Worm (Caenorhabditis elegans): ENCODE data around the gene ttr-43.

ttr-43 gene

ce11 chrV:12584771-12585170 lies 5.7 kb downstream of the ttr-43 start:
- no peak for TF ChIP-seq B0310.2 (tag; optimal IDR thresholded peaks at IDR 0.05)
- TF ChIP-seq hmbx-1 (tag; optimal IDR thresholded peaks at IDR 0.05) = no peak
- no peak for TF ChIP-seq hnd-1 (tag; optimal IDR thresholded peaks at IDR 0.05)
- no peak for TF ChIP-seq ceh-36 (tag; optimal IDR thresholded peaks at IDR 0.05)
- no peak for TF ChIP-seq pes-1 (GFP tag; IDR thresholded peaks at IDR 0.05)

- no peak for TF ChIP-seq tbx-11 (GFP tag; IDR thresholded peaks at IDR 0.05)
- TF ChIP-seq scrt-1 (GFP tag; IDR thresholded peaks at IDR 0.05) = no peak
- TF ChIP-seq hmbx-1 (tag; optimal IDR thresholded peaks at IDR 0.05) = no peak
- TF ChIP-seq ceh-13 (GFP tag; optimal IDR thresholded peaks at IDR 0.05) = no peak
- no peak for TF ChIP-seq ets-7 (tag; optimal IDR thresholded peaks at IDR 0.05)
- TF ChIP-seq aly-1 (tag; optimal IDR thresholded peaks at IDR 0.05) = no peak
- no peak for TF ChIP-seq ama-1 (optimal IDR thresholded peaks at IDR 0.05)
- no peak for TF ChIP-seq pes-1 (GFP tag; IDR thresholded peaks at IDR 0.05)
- TF ChIP-seq hnd-1 (tag; optimal IDR thresholded peaks at IDR 0.05) = no peak
- TF ChIP-seq B0310.2 (tag; optimal IDR thresholded peaks at IDR 0.05) = no peak
- no peak for TF ChIP-seq tra-4 (tag; optimal IDR thresholded peaks at IDR 0.05)
- TF ChIP-seq F13C5.2 (tag; optimal IDR thresholded peaks at IDR 0.05) = no peak
- no peak for TF ChIP-seq hmg-4 (GFP tag; optimal IDR thresholded peaks at IDR 0.05)
- no peak for TF ChIP-seq sea-1 (GFP tag; conservative IDR thresholded peaks at IDR 0.05)
- no peak for TF ChIP-seq flt-1 (GFP tag; IDR thresholded peaks at IDR 0.05)
- TF ChIP-seq tbx-37 (GFP tag; conservative IDR thresholded peaks at IDR 0.05) = no peak
- no peak for TF ChIP-seq ceh-36 (tag; optimal IDR thresholded peaks at IDR 0.05)
These were observed 7.1 kb downstream of the ttr-43 start for ce11 chrV:12583421-12583820.

- TF ChIP-seq flt-1 (GFP tag; IDR thresholded peaks at IDR 0.05) = no peak
- no peak for TF ChIP-seq F13C5.2 (tag; optimal IDR thresholded peaks at IDR 0.05)
- no peak for TF ChIP-seq tbx-11 (GFP tag; IDR thresholded peaks at IDR 0.05)
- TF ChIP-seq hnd-1 (tag; optimal IDR thresholded peaks at IDR 0.05) = no peak
- TF ChIP-seq ceh-13 (GFP tag; optimal IDR thresholded peaks at IDR 0.05) = no peak
- no peak for TF ChIP-seq B0310.2 (tag; optimal IDR thresholded peaks at IDR 0.05)
- no peak for TF ChIP-seq hmg-4 (GFP tag; optimal IDR thresholded peaks at IDR 0.05)
- no peak for TF ChIP-seq sea-1 (GFP tag; conservative IDR thresholded peaks at IDR 0.05)
- no peak for TF ChIP-seq aly-1 (tag; optimal IDR thresholded peaks at IDR 0.05)
- no peak for TF ChIP-seq tbx-37 (GFP tag; conservative IDR thresholded peaks at IDR 0.05)
- TF ChIP-seq tra-4 (tag; optimal IDR thresholded peaks at IDR 0.05) = no peak
- no peak for TF ChIP-seq ets-7 (tag; optimal IDR thresholded peaks at IDR 0.05)
- TF ChIP-seq ama-1 (optimal IDR thresholded peaks at IDR 0.05) = no peak
- TF ChIP-seq scrt-1 (GFP tag; IDR thresholded peaks at IDR 0.05) = no peak
- no peak for TF ChIP-seq hmbx-1 (tag; optimal IDR thresholded peaks at IDR 0.05)
- no peak for TF ChIP-seq pes-1 (GFP tag; IDR thresholded peaks at IDR 0.05)
- no peak for TF ChIP-seq ceh-36 (tag; optimal IDR thresholded peaks at IDR 0.05)
These were observed 11.2 kb downstream of the ttr-43 start, which contains the start of gene E02A10.3 for ce11 chrV:12579299-12579698. E02A10.3 (plus strand) TSS chrV:12579599.

ce11 chrV:12576495-12576947 lies 14.0 kb downstream of the ttr-43 start, which contains the start of gene grl-23:
grl-23 (minus strand) TSS chrV:12576897.
- TF ChIP-seq tra-4 (tag; optimal IDR thresholded peaks at IDR 0.05) (no peak), tbx-37 (GFP tag; conservative IDR thresholded peaks at IDR 0.05) (no peak), ceh-36 (tag; optimal IDR thresholded peaks at IDR 0.05) (no peak), ceh-13 (GFP tag; optimal IDR thresholded peaks at IDR 0.05) (no peak)

- TF ChIP-seq tbx-37 (GFP tag; conservative IDR thresholded peaks at IDR 0.05) (no peak), tra-4 (tag; optimal IDR thresholded peaks at IDR 0.05) (no peak), ets-7 (tag; optimal IDR thresholded peaks at IDR 0.05) (no peak), scrt-1 (GFP tag; IDR thresholded peaks at IDR 0.05) (no peak), hmbx-1 (tag; optimal IDR thresholded peaks at IDR 0.05) (no peak)
These were observed 14.7 kb downstream of the ttr-43 start for ce11 chrV:12575846-12576245.

- TF ChIP-seq F13C5.2 (tag; optimal IDR thresholded peaks at IDR 0.05) (no peak), ets-7 (tag; optimal IDR thresholded peaks at IDR 0.05) (no peak), ama-1 (optimal IDR thresholded peaks at IDR 0.05) (no peak), sea-1 (GFP tag; conservative IDR thresholded peaks at IDR 0.05) (no peak), hmg-4 (GFP tag; optimal IDR thresholded peaks at IDR 0.05) (no peak), flt-1 (GFP tag; IDR thresholded peaks at IDR 0.05) (no peak), ceh-36 (tag; optimal IDR thresholded peaks at IDR 0.05) (no peak), tbx-37 (GFP tag; conservative IDR thresholded peaks at IDR 0.05) (no peak), scrt-1 (GFP tag; IDR thresholded peaks at IDR 0.05) (no peak)
These were observed 20.2 kb downstream of the ttr-43 start for ce11 chrV:12570271-12570670.

- TF ChIP-seq ceh-13 (GFP tag; optimal IDR thresholded peaks at IDR 0.05) = no peak
- no peak for TF ChIP-seq ceh-36 (tag; optimal IDR thresholded peaks at IDR 0.05)
- no peak for TF ChIP-seq scrt-1 (GFP tag; IDR thresholded peaks at IDR 0.05)
- TF ChIP-seq B0310.2 (tag; optimal IDR thresholded peaks at IDR 0.05) = no peak
- no peak for TF ChIP-seq hnd-1 (tag; optimal IDR thresholded peaks at IDR 0.05)
- no peak for TF ChIP-seq ama-1 (optimal IDR thresholded peaks at IDR 0.05)
- no peak for TF ChIP-seq tbx-11 (GFP tag; IDR thresholded peaks at IDR 0.05)
- no peak for TF ChIP-seq tra-4 (tag; optimal IDR thresholded peaks at IDR 0.05)
- no peak for TF ChIP-seq tbx-37 (GFP tag; conservative IDR thresholded peaks at IDR 0.05)
- no peak for TF ChIP-seq hmbx-1 (tag; optimal IDR thresholded peaks at IDR 0.05)
- no peak for TF ChIP-seq sea-1 (GFP tag; conservative IDR thresholded peaks at IDR 0.05)
- TF ChIP-seq flt-1 (GFP tag; IDR thresholded peaks at IDR 0.05) = no peak
- TF ChIP-seq F13C5.2 (tag; optimal IDR thresholded peaks at IDR 0.05) = no peak
- TF ChIP-seq pes-1 (GFP tag; IDR thresholded peaks at IDR 0.05) = no peak
- TF ChIP-seq hmg-4 (GFP tag; optimal IDR thresholded peaks at IDR 0.05) = no peak
- no peak for TF ChIP-seq ets-7 (tag; optimal IDR thresholded peaks at IDR 0.05)
- no peak for TF ChIP-seq aly-1 (tag; optimal IDR thresholded peaks at IDR 0.05)
These were observed 22.7 kb downstream of the ttr-43 start, which contains the start of gene E02A10.4 for ce11 chrV:12567850-12568249. E02A10.4 (minus strand) TSS chrV:12567950.

ce11 chrV:12567312-12567711 lies 23.2 kb downstream of the ttr-43 start:
- TF ChIP-seq B0310.2 (tag; optimal IDR thresholded peaks at IDR 0.05) (no peak), tra-4 (tag; optimal IDR thresholded peaks at IDR 0.05) (no peak), F13C5.2 (tag; optimal IDR thresholded peaks at IDR 0.05) (no peak), hmg-4 (GFP tag; optimal IDR thresholded peaks at IDR 0.05) (no peak), ama-1 (optimal IDR thresholded peaks at IDR 0.05) (no peak), hmbx-1 (tag; optimal IDR thresholded peaks at IDR 0.05) (no peak), pes-1 (GFP tag; IDR thresholded peaks at IDR 0.05) (no peak), tbx-11 (GFP tag; IDR thresholded peaks at IDR 0.05) (no peak), hnd-1 (tag; optimal IDR thresholded peaks at IDR 0.05) (no peak)

All from whole organism, early embryonic.